Worm (Caenorhabditis elegans): ENCODE results near the gene T27C5.10.

The T27C5.10 gene

DNA sequence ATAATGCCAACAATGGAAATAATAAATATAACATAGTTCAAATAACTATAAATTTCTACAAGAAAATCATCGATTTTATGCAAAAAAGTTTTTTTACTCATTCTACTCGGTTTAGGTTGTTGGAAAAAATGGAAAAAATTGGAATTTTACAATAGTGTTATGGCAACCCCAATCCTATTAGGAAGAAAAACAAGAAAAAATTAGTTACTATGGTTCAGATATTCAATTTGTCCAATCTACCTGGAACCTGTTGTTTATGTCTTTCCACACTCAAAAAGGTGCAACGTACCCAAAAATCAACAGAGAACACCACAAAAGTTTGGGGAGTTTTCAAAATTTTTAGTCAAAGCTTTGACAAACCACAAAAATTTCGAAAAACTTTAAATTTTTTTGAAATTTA is at the start of gene T27C5.10:
Gene T27C5.10 (minus strand): TSS at position 101 of the 400 bp plus-strand sequence.
- no peak for TF ChIP-seq npax-4 (tag; optimal IDR thresholded peaks at IDR 0.05)
- no peak for TF ChIP-seq pag-3 (tag; optimal IDR thresholded peaks at IDR 0.05; ENCODE audit: borderline replicate concordance)
- TF ChIP-seq rnt-1 (tag; optimal IDR thresholded peaks at IDR 0.05), result no peak
- no peak for TF ChIP-seq ceh-6 (GFP tag; optimal IDR thresholded peaks at IDR 0.05)
- TF ChIP-seq ceh-14 (tag; optimal IDR thresholded peaks at IDR 0.05), result no peak
- TF ChIP-seq lim-6 (tag; optimal IDR thresholded peaks at IDR 0.05), result no peak
- TF ChIP-seq che-1 (tag; optimal IDR thresholded peaks at IDR 0.05), result no peak
- TF ChIP-seq ztf-16 (tag; optimal IDR thresholded peaks at IDR 0.05), result no peak
- TF ChIP-seq pha-2 (tag; optimal IDR thresholded peaks at IDR 0.05), result no peak
- TF ChIP-seq pros-1 (tag; optimal IDR thresholded peaks at IDR 0.05), result no peak
- no peak for TF ChIP-seq T23F11.4 (GFP tag; optimal IDR thresholded peaks at IDR 0.05)
- TF ChIP-seq ahr-1 (tag; optimal IDR thresholded peaks at IDR 0.05), result no peak
- TF ChIP-seq pha-4 (tag; optimal IDR thresholded peaks at IDR 0.05), result no peak
- no peak for TF ChIP-seq fkh-6 (tag; optimal IDR thresholded peaks at IDR 0.05)

DNA sequence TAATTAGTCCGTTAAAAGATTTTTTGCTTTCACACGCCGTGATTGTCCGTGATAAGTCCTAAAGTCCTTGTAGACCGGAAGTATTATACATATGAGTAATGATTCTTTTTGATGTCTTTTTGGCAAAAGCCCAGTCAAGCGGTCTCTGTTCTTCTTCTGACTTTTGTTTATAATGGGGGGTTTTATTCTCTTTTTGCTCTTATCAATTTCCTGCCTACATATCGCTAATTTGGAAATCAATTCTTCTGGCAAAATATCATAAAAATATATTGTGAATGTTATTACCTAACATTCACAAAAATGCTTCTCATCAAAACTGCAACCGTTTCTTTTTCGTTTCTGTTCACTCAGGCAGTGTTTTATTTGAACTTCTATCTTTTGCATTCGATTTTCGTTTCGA is 46.5 kb upstream of the T27C5.10 start, which contains the start of gene srbc-61:
Gene srbc-61 (plus strand): TSS at position 301 of the 400 bp plus-strand sequence.
- TF ChIP-seq ceh-19 (GFP tag; optimal IDR thresholded peaks at IDR 0.05) (no peak), hlh-8 (tag; optimal IDR thresholded peaks at IDR 0.05) (no peak), eyg-1 (tag; optimal IDR thresholded peaks at IDR 0.05) (no peak), Y22D7AL.16 (tag; optimal IDR thresholded peaks at IDR 0.05) (no peak), dve-1 (tag; optimal IDR thresholded peaks at IDR 0.05) (no peak), hlh-30 (tag; optimal IDR thresholded peaks at IDR 0.05; ENCODE audit: insufficient read depth) (no peak)

DNA sequence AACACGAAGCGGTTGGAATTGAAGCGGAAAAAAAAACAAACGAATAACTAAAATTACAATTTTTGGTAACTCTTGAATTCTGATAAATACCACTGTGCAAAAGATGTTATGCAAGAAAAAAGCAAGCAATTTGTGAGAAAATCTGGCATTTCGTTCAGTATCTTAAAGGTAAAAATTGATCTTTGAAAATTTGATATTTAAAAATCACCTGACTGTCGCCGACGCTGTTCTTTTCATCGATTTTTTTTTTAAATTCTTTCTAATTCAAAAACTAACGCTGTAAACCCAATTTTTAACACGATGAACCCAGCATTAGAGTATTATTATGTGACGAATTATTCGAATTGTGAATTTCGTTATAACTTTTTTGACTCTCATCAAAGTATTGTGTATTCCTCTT is 43.7 kb upstream of the T27C5.10 start, which contains the start of gene srh-123:
Gene srh-123 (plus strand): TSS at position 301 of the 400 bp plus-strand sequence.
- no peak for TF ChIP-seq fkh-6 (tag; optimal IDR thresholded peaks at IDR 0.05)
- no peak for TF ChIP-seq syd-9 (tag; optimal IDR thresholded peaks at IDR 0.05)
- no peak for TF ChIP-seq odd-2 (tag; optimal IDR thresholded peaks at IDR 0.05)
- no peak for TF ChIP-seq ref-2 (tag; optimal IDR thresholded peaks at IDR 0.05)
- no peak for TF ChIP-seq ama-1 (optimal IDR thresholded peaks at IDR 0.05)
- TF ChIP-seq ceh-34 (tag; optimal IDR thresholded peaks at IDR 0.05), result no peak
- TF ChIP-seq dmd-4 (tag; optimal IDR thresholded peaks at IDR 0.05; ENCODE audit: borderline replicate concordance), result no peak
- no peak for TF ChIP-seq lim-6 (tag; optimal IDR thresholded peaks at IDR 0.05)
- TF ChIP-seq ceh-31 (tag; optimal IDR thresholded peaks at IDR 0.05), result no peak
- no peak for TF ChIP-seq ttx-3 (tag; optimal IDR thresholded peaks at IDR 0.05)
- no peak for TF ChIP-seq elt-4 (tag; optimal IDR thresholded peaks at IDR 0.05)
- no peak for TF ChIP-seq mec-3 (tag; optimal IDR thresholded peaks at IDR 0.05; ENCODE audit: borderline replicate concordance)
- no peak for TF ChIP-seq ceh-30 (tag; optimal IDR thresholded peaks at IDR 0.05)
- no peak for TF ChIP-seq lin-11 (tag; optimal IDR thresholded peaks at IDR 0.05)
- TF ChIP-seq ceh-24 (tag; optimal IDR thresholded peaks at IDR 0.05), result no peak
- no peak for TF ChIP-seq zip-5 (tag; optimal IDR thresholded peaks at IDR 0.05)
- no peak for TF ChIP-seq unc-55 (GFP tag; optimal IDR thresholded peaks at IDR 0.05)
- no peak for TF ChIP-seq K09A11.1 (tag; optimal IDR thresholded peaks at IDR 0.05; ENCODE audit: insufficient read depth)
- no peak for TF ChIP-seq madf-2 (tag; optimal IDR thresholded peaks at IDR 0.05)

DNA sequence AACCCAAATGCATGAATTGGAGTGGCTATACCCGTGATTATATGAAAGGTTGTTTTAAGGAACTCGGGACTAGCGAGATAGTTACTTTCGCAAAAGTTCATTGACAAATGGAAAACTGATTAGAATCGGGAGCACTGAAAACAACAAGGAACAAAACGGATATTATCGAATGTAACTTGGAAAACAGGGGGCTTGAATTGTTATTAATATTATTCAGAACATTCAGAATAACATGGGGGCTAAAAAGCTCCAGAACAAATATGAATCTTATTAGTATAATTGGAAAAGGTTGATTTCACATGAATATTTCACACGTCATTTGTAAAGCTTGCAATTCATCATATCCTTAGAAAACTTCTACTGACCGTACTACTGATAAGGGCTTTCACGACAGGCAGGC is 41.6 kb upstream of the T27C5.10 start, which contains the start of gene srh-235:
Gene srh-235 (minus strand): TSS at position 101 of the 400 bp plus-strand sequence.
- TF ChIP-seq ceh-22 (tag; optimal IDR thresholded peaks at IDR 0.05) (no peak), ceh-14 (tag; optimal IDR thresholded peaks at IDR 0.05) (no peak), nfya-1 (tag; optimal IDR thresholded peaks at IDR 0.05) (no peak), ama-1 (optimal IDR thresholded peaks at IDR 0.05) (no peak), sdc-2 (tag; optimal IDR thresholded peaks at IDR 0.05) (no peak), npax-4 (tag; optimal IDR thresholded peaks at IDR 0.05) (no peak), sox-2 (GFP tag; IDR thresholded peaks at IDR 0.05) (no peak), ceh-48 (tag; optimal IDR thresholded peaks at IDR 0.05) (no peak), tbx-2 (tag; optimal IDR thresholded peaks at IDR 0.05) (no peak), unc-42 (tag; optimal IDR thresholded peaks at IDR 0.05) (no peak)

Measured in whole organism, late embryonic.